Worm (Caenorhabditis elegans) whole organism, mixed stage, embryonic: ENCODE data around the gene aptf-1.

Experiments used
- elt-1 ChIP-seq: sonication (generic microtip); optimal IDR thresholded peaks from 2 replicates; lab custom pipeline; 2017; ENCODE audit warnings: missing genetic modification characterization, mild to moderate bottlenecking, missing compliant biosample characterization, antibody characterized with exemption, moderate library complexity, borderline replicate concordance; ENCODE audit not compliant: insufficient read depth
- lsy-2 ChIP-seq: fragments of 150-350 bp; optimal IDR thresholded peaks from 2 replicates; lab custom pipeline; 2014; ENCODE audit warnings: missing biosample characterization, missing genetic modification characterization
- nhr-12 ChIP-seq: fragments of 150-350 bp; optimal IDR thresholded peaks from 2 replicates; lab custom pipeline; 2014; ENCODE audit warnings: missing biosample characterization, missing genetic modification characterization
- pha-4 ChIP-seq: fragments of 150-350 bp; optimal IDR thresholded peaks from 2 replicates; lab custom pipeline; 2018; ENCODE audit warnings: missing biosample characterization, missing genetic modification reagents, missing genetic modification characterization
- sptf-1 ChIP-seq: sonication (generic microtip); optimal IDR thresholded peaks from 2 replicates; lab custom pipeline; 2017; ENCODE audit warnings: mild to moderate bottlenecking, missing genetic modification characterization, moderate library complexity, missing compliant biosample characterization
- tbx-8 ChIP-seq: fragments of 200-800 bp; sonication (Bioruptor generic); optimal IDR thresholded peaks from 2 replicates; lab custom pipeline; 2018; ENCODE audit warnings: mild to moderate bottlenecking, missing genetic modification characterization, moderate library complexity, missing compliant biosample characterization

- no peak for TF ChIP-seq pha-4
- TF ChIP-seq elt-1 = no peak
- TF ChIP-seq lsy-2 = no peak
- no peak for TF ChIP-seq sptf-1 (tag; lab: Kevin White, UChicago)
- no peak for TF ChIP-seq tbx-8 (GFP tag; lab: Kevin White, UChicago)
- TF ChIP-seq nhr-12 (tag; lab: Kevin White, UChicago) = no peak
Measured at ce11 chrII:6498609-6499008, 43.8 kb downstream of the aptf-1 start.
